Worm (Caenorhabditis elegans) whole organism, dauer: ENCODE results near the gene C54C6.4.

Source experiments
- unc-62 ChIP-seq: sonication (generic microtip); optimal IDR thresholded peaks from 2 replicates; lab custom pipeline; 2017; ENCODE audit warnings: missing biosample characterization, missing genetic modification reagents, missing genetic modification characterization

C54C6.4 gene

DNA sequence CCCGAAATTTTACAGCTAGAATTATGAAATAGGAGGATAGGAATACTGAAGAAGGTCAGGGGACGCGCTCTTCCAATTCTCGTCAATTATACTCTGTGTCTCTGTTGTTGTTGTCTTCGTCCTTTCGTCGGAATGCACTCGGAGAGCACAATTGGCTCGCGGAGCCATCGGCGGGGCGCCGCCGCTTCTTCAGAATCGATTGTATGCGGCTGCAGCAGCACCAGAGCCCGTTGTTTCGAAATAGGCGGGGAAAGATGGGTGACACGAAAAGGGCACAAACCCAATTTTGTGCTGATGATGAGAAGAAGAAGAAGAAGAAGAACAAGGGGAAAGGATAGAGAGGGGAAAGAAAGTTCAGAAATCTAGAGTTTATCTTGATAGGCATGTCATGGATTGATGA, 11.3 kb upstream of the C54C6.4 start:
- no peak for TF ChIP-seq unc-62 (GFP tag; lab: Kevin White, UChicago)

- TF ChIP-seq unc-62 (GFP tag; lab: Kevin White, UChicago), result no peak
These were observed 10.4 kb upstream of the C54C6.4 start for ce11 chrIII:3543071-3543470.

ce11 chrIII:3546323-3546722, 7.1 kb upstream of the C54C6.4 start, which contains the start of gene C54C6.7:
Gene C54C6.7 (minus strand): TSS chrIII:3546423.
- TF ChIP-seq unc-62 (GFP tag; lab: Kevin White, UChicago), result no peak

ce11 chrIII:3548017-3548416, 5.4 kb upstream of the C54C6.4 start, which contains the start of gene C54C6.11:
Gene C54C6.11 (plus strand): TSS chrIII:3548317.
- TF ChIP-seq unc-62 (GFP tag; lab: Kevin White, UChicago), result no peak

- TF ChIP-seq unc-62 (GFP tag; lab: Kevin White, UChicago), result no peak
These were observed 3.7 kb upstream of the C54C6.4 start, which contains the start of gene C54C6.5 for ce11 chrIII:3549750-3550149. Gene C54C6.5 (minus strand): TSS chrIII:3549850.

DNA sequence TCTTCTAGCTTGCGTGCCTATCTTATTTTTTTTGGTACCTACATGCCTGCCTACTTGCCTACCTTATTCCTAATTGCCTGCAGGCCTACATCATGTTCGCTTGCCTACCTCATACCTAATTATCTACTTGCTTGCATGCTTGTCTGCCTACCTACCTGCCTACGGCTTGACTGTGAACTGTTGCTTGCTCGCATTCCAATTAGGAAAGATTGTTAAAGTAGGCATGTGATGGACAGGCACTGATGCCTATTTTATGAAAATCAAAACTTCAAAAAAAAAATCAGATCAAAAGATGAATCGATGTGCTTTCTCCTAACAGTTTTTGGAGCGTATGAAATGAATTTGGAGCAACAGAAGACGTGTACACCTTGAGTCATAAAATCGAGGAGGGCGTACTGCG, 3.1 kb upstream of the C54C6.4 start:
- TF ChIP-seq unc-62 (GFP tag; lab: Kevin White, UChicago), result no peak

DNA sequence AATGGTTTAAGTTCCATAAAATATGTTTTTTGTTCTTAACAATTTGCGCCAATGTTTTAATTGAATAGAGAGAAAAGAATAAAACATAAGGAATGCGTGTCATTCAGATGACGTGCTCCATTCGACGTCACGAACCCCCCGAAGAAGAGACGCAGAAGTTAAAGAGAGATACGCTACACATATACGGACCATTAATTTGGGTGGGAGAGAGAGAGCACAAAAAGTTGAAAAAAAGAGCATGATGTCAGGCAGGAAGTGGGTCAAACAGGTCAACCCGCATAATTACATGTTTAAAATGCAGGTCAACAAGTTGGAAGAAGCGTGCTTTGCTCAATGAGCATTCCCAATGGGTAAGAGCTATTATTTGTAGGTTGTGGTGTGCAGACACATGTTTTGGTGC, 6.8 kb downstream of the C54C6.4 start:
- no peak for TF ChIP-seq unc-62 (GFP tag; lab: Kevin White, UChicago)

DNA sequence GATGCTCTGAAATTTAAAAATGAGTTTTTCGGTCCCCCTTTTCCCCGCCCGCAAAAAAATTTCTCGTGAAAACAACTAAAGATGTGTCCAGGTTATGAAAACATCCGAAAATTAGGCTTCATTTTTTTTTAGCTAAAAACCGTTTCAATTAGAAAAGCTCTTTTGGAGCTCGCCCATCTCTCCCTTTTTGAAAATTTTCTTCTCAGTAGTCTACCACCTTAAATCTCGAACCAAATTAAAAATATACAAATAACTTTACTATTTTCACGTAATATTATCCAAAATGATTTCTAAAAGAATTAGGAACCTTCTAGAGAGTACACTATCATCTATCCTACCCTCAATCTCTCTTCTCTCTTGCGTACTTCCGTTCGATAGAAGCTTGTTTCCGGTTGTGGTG, 8.8 kb downstream of the C54C6.4 start:
- no peak for TF ChIP-seq unc-62 (GFP tag; lab: Kevin White, UChicago)

ce11 chrIII:3564762-3565359, 11.4 kb downstream of the C54C6.4 start:
- TF ChIP-seq unc-62 (GFP tag; lab: Kevin White, UChicago), result no peak

ce11 chrIII:3566785-3567184, 13.3 kb downstream of the C54C6.4 start:
- no peak for TF ChIP-seq unc-62 (GFP tag; lab: Kevin White, UChicago)

ce11 chrIII:3569763-3570162, 16.3 kb downstream of the C54C6.4 start:
- TF ChIP-seq unc-62 (GFP tag; lab: Kevin White, UChicago), result no peak

DNA sequence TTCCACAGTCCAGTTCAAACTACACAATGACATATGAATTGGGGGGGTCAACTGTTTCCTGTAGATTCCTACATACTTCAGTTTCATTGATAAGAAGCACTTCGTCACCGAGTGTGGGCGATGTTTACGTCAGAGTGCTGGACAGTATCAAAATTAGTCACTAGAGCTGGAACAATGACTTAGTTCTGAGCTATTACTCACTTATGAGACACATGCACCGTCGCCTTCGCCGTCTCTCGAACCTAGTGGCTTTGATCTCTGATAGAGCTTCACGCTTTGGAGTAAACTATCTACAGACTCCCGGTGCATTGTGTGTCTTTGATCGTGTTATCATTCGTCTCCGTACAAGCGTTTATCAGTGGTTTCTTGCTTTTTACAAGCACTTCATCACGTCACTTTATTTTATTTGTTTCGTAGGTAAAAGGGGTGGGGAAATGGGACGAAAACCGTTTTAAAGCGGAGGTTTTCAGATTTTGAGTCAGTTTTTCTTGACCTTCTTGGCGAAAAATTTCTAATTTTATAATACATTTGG, 18.0 kb downstream of the C54C6.4 start:
- TF ChIP-seq unc-62 (GFP tag; lab: Kevin White, UChicago), result no peak

DNA sequence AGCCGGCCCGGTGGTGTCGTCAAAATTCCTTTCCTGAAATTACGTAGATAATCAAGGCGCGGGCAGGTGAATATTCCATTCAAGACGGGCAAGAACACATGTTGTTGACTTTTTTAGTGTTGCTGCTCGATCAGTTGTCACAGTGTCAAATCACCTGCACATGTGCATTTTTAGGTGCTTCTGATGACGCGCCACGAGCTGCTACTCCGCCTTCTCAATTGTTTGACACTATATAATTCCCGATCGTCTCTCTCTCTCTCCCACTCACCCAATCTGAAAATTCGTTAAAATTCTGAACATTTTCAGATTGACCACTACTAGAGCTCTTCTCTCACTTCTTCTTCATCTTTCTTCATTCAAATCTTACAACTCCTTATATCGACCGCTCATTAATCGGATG, 19.8 kb downstream of the C54C6.4 start, which contains the start of gene nhr-6:
TSS of gene nhr-6 (plus strand) at position 301 of the 400 bp plus-strand sequence.
- no peak for TF ChIP-seq unc-62 (GFP tag; lab: Kevin White, UChicago)

DNA sequence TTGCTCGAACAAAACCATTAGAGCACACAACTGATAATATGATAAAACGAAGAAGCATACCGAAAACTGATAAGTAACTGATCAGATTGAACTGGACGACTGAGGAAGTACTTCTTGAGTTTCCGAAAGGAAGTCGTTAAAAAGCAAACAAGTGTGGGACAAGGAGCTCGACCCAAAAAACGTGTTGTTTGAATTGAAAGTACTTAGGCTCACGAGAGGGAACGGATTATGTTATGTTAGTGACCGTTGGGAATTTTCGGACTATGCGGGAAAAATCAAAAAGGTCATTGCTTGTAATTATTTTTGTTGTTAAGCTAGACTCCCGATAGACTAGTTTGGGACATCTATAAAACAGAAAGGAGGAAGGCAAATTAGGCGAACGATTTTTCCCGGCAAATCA, 28.2 kb downstream of the C54C6.4 start, which contains the start of gene C48D5.3:
TSS of gene C48D5.3 (minus strand) at position 101 of the 400 bp plus-strand sequence.
- TF ChIP-seq unc-62 (GFP tag; lab: Kevin White, UChicago), result no peak

DNA sequence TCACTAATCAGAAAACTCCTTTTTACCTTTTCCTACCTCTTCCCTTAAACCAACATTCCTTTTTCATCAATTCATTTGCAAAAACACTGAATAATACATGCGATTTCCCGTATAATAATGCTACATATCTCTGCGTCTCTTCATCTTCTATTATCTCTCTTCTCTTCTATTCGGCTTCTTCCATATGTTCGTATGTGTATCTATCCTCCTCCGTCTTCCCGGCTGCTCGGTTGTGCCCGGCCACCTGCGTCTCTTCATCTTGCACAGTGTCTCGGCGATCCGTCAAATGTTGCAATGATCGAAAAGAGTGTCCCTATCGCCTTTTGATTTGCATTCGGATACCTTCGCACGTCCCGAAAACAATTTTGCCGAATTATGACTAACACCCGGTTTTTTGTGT, 29.9 kb downstream of the C54C6.4 start:
- no peak for TF ChIP-seq unc-62 (GFP tag; lab: Kevin White, UChicago)

DNA sequence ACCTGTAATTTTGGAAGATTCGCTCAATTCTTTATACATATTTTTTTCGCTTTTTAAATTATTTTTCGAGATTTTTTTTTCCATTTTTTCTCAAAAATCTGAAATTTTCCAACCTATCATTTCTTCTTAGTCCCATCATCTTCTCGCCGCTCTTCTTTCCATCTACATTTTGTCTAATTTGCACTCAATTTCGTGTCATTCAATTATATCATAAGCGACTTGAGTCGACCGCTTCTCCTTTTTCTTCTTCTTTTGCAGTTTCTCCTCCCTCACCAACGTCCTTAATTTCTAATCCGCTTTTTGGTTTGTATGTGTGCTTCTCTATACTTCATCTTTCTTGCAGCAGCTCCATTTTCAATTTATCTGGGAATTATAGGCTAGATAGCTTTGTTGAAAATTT, 34.7 kb downstream of the C54C6.4 start:
- TF ChIP-seq unc-62 (GFP tag; lab: Kevin White, UChicago), result no peak

DNA sequence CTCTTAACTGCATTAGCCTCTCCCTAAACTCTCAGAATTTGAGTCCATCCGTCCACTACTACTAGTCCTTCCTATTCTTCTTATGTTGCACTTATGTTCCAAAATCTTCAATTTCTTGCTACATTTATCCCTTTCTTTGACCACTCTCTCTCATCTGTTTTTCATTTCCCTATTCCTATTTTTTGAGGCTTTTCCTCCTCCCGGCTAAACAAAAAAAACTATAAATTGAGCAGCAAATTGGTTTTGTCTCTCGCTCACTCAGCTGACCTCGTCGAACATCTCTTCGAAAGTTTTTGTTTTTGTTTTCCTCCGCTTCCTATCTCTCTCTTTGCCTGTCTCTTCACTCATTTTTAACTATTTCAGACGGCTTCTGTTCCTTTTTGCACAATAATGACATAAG, 36.9 kb downstream of the C54C6.4 start, which contains the start of gene ptp-1:
TSS of gene ptp-1 (plus strand) at position 358 of the 400 bp plus-strand sequence.
- TF ChIP-seq unc-62 (GFP tag; lab: Kevin White, UChicago), result no peak
